Fruit fly (Drosophila melanogaster) Kc167 (cell line): ENCODE measurements around the gene P5cr.

Experiments used
- Sin3A ChIP-seq: fragments of >200 bp; optimal IDR thresholded peaks from 2 replicates; lab custom pipeline; 2018; ENCODE audit warnings: missing external identifiers
- insv ChIP-seq: fragments of >200 bp; optimal IDR thresholded peaks from 3 replicates; lab custom pipeline; 2018; ENCODE audit warnings: missing external identifiers
- psq ChIP-seq: fragments of >200 bp; optimal IDR thresholded peaks from 2 replicates; lab custom pipeline; 2017; ENCODE audit warnings: missing external identifiers
- ttk ChIP-seq: sonication (Bioruptor generic); optimal IDR thresholded peaks from 2 replicates; lab custom pipeline; 2017; ENCODE audit warnings: missing external identifiers

DNA sequence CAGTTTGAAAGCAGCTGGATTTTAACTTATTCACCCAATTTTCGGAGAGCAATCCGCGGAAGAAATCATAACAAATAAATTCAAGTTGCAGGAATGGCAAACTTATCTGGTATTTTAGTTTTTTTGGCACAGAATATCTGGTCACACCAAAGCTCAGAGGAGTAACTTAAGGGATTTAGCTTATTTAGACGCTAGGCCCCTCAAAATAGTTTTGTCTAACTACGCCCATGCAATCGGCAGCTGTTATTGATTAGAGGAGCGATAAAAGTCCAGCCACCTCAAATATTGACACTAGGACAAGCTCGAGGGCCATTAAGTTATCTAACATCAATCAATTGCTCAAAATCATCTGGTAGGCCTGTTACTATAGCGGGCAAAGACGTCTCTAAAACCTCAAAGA, at the start of gene P5cr, which contains the start of gene GatA:
- TF ChIP-seq ttk (lab: Kevin White, UChicago) (no peak), psq (lab: Kevin White, UChicago) (no peak), Sin3A (no peak), insv (lab: Kevin White, UChicago) (no peak)
